Worm (Caenorhabditis elegans) whole organism, midembryonic: ENCODE measurements around the gene T25F10.1.

ENCODE experiments used
- T22C8.4 ChIP-seq: fragments of 200-800 bp; sonication (Bioruptor generic); IDR thresholded peaks from 2 replicates; pipeline ENCODE4 v1.3.6; 2022; ENCODE audit warnings: missing genetic modification characterization, missing compliant biosample characterization
- cog-1 ChIP-seq: sonication (generic microtip); optimal IDR thresholded peaks from 2 replicates; lab custom pipeline; 2016; ENCODE audit warnings: missing genetic modification characterization, missing compliant biosample characterization
- flt-1 ChIP-seq: fragments of 200-800 bp; sonication (Bioruptor generic); IDR thresholded peaks from 2 replicates; pipeline ENCODE4 v1.3.6; 2022; ENCODE audit warnings: missing genetic modification characterization, missing compliant biosample characterization
- klf-2 ChIP-seq: fragments of 200-800 bp; sonication (Bioruptor generic); conservative IDR thresholded peaks from 2 replicates; pipeline ENCODE4 v1.3.6; 2022; ENCODE audit warnings: missing genetic modification reagents, missing genetic modification characterization, missing compliant biosample characterization
- med-1 ChIP-seq: sonication (generic microtip); optimal IDR thresholded peaks from 2 replicates; lab custom pipeline; 2017; ENCODE audit warnings: missing genetic modification characterization, mild to moderate bottlenecking, missing compliant biosample characterization, antibody characterized with exemption, missing genetic modification reagents; ENCODE audit not compliant: insufficient read depth
- ref-1 ChIP-seq: fragments of 200-800 bp; sonication (Bioruptor generic); conservative IDR thresholded peaks from 2 replicates; pipeline ENCODE4 v1.3.6; 2022; ENCODE audit warnings: missing genetic modification reagents, missing genetic modification characterization, missing compliant biosample characterization
- tab-1 ChIP-seq: fragments of 200-800 bp; sonication (Bioruptor generic); IDR thresholded peaks from 2 replicates; pipeline ENCODE4 v1.3.6; 2022; ENCODE audit warnings: missing genetic modification characterization, missing compliant biosample characterization
- ztf-23 ChIP-seq: fragments of 200-800 bp; sonication (Bioruptor generic); IDR thresholded peaks from 2 replicates; pipeline ENCODE4 v1.3.6; 2022; ENCODE audit warnings: missing genetic modification reagents, missing genetic modification characterization, missing compliant biosample characterization
- ztf-29 ChIP-seq: fragments of 200-800 bp; sonication (Bioruptor generic); IDR thresholded peaks from 2 replicates; pipeline ENCODE4 v1.3.6; 2022; ENCODE audit warnings: missing genetic modification reagents, missing genetic modification characterization, missing compliant biosample characterization

- no peak for TF ChIP-seq med-1
- no peak for TF ChIP-seq ztf-29 (GFP tag; lab: Robert Waterston, UW)
- no peak for TF ChIP-seq tab-1 (GFP tag; lab: Robert Waterston, UW)
- TF ChIP-seq klf-2 = no peak
- no peak for TF ChIP-seq T22C8.4 (GFP tag; lab: Robert Waterston, UW)
- no peak for TF ChIP-seq ztf-23 (GFP tag; lab: Robert Waterston, UW)
- TF ChIP-seq flt-1 = no peak
- no peak for TF ChIP-seq ref-1 (GFP tag; lab: Robert Waterston, UW)
- no peak for TF ChIP-seq cog-1
Measured at ce11 chrV:6811863-6812262, 43.6 kb downstream of the T25F10.1 start.
